Fruit fly (Drosophila melanogaster): Measurements from ENCODE around the gene CG14260.

The CG14260 gene

DNA sequence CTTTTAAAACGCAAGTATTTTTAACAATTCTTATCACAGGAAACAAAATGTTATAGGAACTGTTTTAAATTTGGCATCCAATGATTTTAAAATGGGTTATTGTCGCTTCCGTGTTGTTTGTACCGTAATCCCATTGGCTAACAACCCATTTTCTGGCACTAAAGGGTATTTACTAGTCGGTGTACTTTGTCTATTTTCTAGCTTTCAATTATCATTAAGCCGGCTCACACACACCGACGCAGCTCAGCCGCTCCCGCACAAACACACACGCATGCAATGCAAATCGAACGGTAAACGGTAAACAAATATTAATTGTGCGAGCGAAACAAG, 20.9 kb upstream of the CG14260 start:
- TF ChIP-seq fkh (GFP tag; optimal IDR thresholded peaks at IDR 0.05) (peak; percentile 89), esn (GFP tag; optimal IDR thresholded peaks at IDR 0.05) (peak; percentile 3), Sox102F (GFP tag; optimal IDR thresholded peaks at IDR 0.05) (no peak), lz (GFP tag; optimal IDR thresholded peaks at IDR 0.05) (peak; percentile 5)

DNA sequence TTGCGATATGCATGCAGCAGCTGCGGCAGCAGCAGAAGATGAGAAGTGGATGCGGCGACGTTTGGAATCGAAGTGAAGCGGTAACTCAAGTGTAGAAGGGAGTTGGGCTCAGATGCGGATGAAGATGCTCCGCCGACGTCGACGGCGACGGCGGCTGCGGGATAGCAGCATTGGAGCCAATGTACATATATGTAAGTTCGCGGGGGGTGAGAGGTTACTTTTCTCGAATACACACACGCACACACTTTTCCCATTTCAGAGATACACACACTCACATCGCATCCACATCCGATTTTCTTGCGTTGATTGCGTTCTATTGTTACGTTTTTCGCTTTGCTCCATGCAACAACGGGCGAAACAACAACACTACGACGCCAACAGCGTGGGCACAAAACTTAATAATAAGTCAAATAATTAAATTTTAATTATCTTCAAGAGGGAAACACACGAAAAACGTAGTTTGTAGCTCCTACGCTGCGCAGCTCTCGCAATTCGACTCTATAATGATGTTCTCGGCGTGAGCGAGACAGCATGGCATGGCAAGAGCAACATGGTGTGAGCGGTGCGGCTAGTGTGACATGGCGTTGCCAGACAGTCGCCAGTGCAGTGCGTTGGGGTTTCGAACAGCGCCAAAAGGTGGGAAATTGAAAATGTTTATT, 20.4 kb upstream of the CG14260 start, which contains the start of gene CG18766:
Gene CG18766 (minus strand): TSS at position 508 of the 659 bp plus-strand sequence.
- TF ChIP-seq vri (GFP tag; optimal IDR thresholded peaks at IDR 0.05) (peak; percentile 39), Gug (GFP tag; IDR thresholded peaks at IDR 0.05) (no peak), net (GFP tag; optimal IDR thresholded peaks at IDR 0.05) (no peak), CG6792 (GFP tag; optimal IDR thresholded peaks at IDR 0.05) (no peak), OdsH (GFP tag; optimal IDR thresholded peaks at IDR 0.05) (no peak), Hr39 (GFP tag; optimal IDR thresholded peaks at IDR 0.05) (no peak), Sox14 (GFP tag; optimal IDR thresholded peaks at IDR 0.05) (peak; percentile 36), CG3032 (tag; optimal IDR thresholded peaks at IDR 0.05) (no peak), CG1621 (tag; optimal IDR thresholded peaks at IDR 0.05) (peak; percentile 13), Eip78C (GFP tag) (peak; percentile 73), CG3919 (GFP tag; optimal IDR thresholded peaks at IDR 0.05) (peak; percentile 27), esn (GFP tag; optimal IDR thresholded peaks at IDR 0.05) (peak; percentile 18), CG31627 (GFP tag; optimal IDR thresholded peaks at IDR 0.05) (peak; percentile 16), CG6808 (GFP tag; optimal IDR thresholded peaks at IDR 0.05) (no peak), CG32006 (GFP tag; optimal IDR thresholded peaks at IDR 0.05) (peak; percentile 28), Met (GFP tag; optimal IDR thresholded peaks at IDR 0.05) (no peak), eg (GFP tag; IDR thresholded peaks at IDR 0.05) (no peak), achi (GFP tag; optimal IDR thresholded peaks at IDR 0.05) (no peak), CG6854 (GFP tag; optimal IDR thresholded peaks at IDR 0.05) (peak; percentile 58), Ets96B (tag; optimal IDR thresholded peaks at IDR 0.05) (no peak), salr (GFP tag; optimal IDR thresholded peaks at IDR 0.05) (no peak), fd85E (GFP tag; optimal IDR thresholded peaks at IDR 0.05) (no peak), Eip93F (GFP tag; optimal IDR thresholded peaks at IDR 0.05) (peak; percentile 66), spab (GFP tag; optimal IDR thresholded peaks at IDR 0.05) (no peak), pdm3 (GFP tag; optimal IDR thresholded peaks at IDR 0.05) (no peak), CG6163 (GFP tag; IDR thresholded peaks at IDR 0.05) (0 out of 3 replicates have a peak, but pooled peaks have one; percentile 46), Sox15 (GFP tag; optimal IDR thresholded peaks at IDR 0.05) (no peak), CG11902 (GFP tag; optimal IDR thresholded peaks at IDR 0.05) (no peak), dac (GFP tag; optimal IDR thresholded peaks at IDR 0.05) (no peak), dsx (GFP tag; optimal IDR thresholded peaks at IDR 0.05; ENCODE audit: poor library complexity, severe bottlenecking) (no peak), CG34406 (GFP tag; optimal IDR thresholded peaks at IDR 0.05) (no peak), CG9139 (GFP tag; optimal IDR thresholded peaks at IDR 0.05) (peak; percentile 61), CG16779 (tag; optimal IDR thresholded peaks at IDR 0.05) (no peak), CG8632 (GFP tag; optimal IDR thresholded peaks at IDR 0.05) (no peak), svp (GFP tag) (peak; percentile 95), Hr38 (GFP tag; optimal IDR thresholded peaks at IDR 0.05) (no peak), CG8319 (GFP tag; optimal IDR thresholded peaks at IDR 0.05) (no peak), Blimp-1 (GFP tag; optimal IDR thresholded peaks at IDR 0.05) (no peak), fkh (GFP tag; optimal IDR thresholded peaks at IDR 0.05) (peak; percentile 77), fd59A (GFP tag; optimal IDR thresholded peaks at IDR 0.05) (no peak), CG10631 (GFP tag; optimal IDR thresholded peaks at IDR 0.05) (no peak), CG11294 (GFP tag; IDR thresholded peaks at IDR 0.05) (no peak), Hr4 (GFP tag; optimal IDR thresholded peaks at IDR 0.05) (no peak), CG8119 (GFP tag; IDR thresholded peaks at IDR 0.05) (no peak), CG11762 (GFP tag; optimal IDR thresholded peaks at IDR 0.05; ENCODE audit: insufficient read depth) (no peak), Ets21C (GFP tag; optimal IDR thresholded peaks at IDR 0.05) (no peak), CG10669 (GFP tag; optimal IDR thresholded peaks at IDR 0.05) (no peak), acj6 (GFP tag; optimal IDR thresholded peaks at IDR 0.05) (no peak), lz (GFP tag; optimal IDR thresholded peaks at IDR 0.05) (no peak)
